Worm (Caenorhabditis elegans): Measurements from ENCODE around the gene pals-38.

The pals-38 gene

DNA sequence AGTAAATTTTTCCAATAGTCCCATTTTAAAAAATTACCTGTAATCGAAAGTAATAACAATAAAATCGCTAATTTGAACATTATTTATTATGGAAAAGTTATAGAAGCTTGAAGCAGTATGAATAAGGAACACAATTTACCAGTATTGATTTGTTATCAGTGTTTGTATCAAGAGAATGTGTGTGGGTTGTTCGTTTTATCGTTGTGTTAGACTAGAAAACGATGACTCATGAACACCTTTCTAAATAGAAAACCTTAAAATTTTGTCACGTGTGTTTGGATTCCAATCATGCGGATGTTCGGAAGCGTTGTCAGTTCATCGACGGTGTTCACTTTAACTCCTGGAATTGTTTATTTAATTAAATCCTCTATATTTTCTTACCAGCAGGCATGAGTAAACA lies 14.7 kb downstream of the pals-38 start, which contains the start of gene C54D10.13:
TSS of gene C54D10.13 (minus strand) at position 179 of the 400 bp plus-strand sequence.
- TF ChIP-seq F39B2.1 (GFP tag; IDR thresholded peaks at IDR 0.05): no peak
- TF ChIP-seq akir-1 (GFP tag; optimal IDR thresholded peaks at IDR 0.05): no peak
- TF ChIP-seq sptf-2 (GFP tag; optimal IDR thresholded peaks at IDR 0.05): no peak
- no peak for TF ChIP-seq hmg-20 (GFP tag; IDR thresholded peaks at IDR 0.05)
- no peak for TF ChIP-seq T07F8.4 (tag; optimal IDR thresholded peaks at IDR 0.05)
- TF ChIP-seq lin-40 (tag; optimal IDR thresholded peaks at IDR 0.05): no peak
- no peak for TF ChIP-seq atf-7 (tag; optimal IDR thresholded peaks at IDR 0.05)
- no peak for TF ChIP-seq nfya-1 (tag; optimal IDR thresholded peaks at IDR 0.05; ENCODE audit: borderline replicate concordance, insufficient read depth)

DNA sequence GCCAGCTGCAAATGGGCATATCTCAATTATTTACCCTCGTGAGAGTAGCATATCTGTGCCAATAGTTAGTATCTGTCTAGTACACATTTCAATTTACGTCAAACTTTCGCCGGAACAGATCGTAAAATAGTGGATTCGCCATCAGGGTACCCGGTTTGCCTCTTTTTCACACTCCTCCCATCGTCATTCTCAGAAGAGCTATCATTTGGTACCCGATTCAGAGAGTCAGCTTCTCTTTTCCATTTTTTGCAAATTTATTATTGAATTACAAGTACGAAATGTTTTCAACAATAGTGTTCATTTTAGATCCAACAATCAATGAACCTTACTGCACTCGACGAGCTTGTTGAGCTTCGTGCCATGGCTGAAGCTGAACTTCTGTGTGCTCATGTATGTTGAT lies 17.8 kb downstream of the pals-38 start, which contains the start of gene C54D10.5:
TSS of gene C54D10.5 (plus strand) at position 301 of the 400 bp plus-strand sequence.
- TF ChIP-seq ztf-22 (GFP tag; optimal IDR thresholded peaks at IDR 0.05) (no peak), ceh-40 (GFP tag; IDR thresholded peaks at IDR 0.05) (no peak), chd-7 (tag; optimal IDR thresholded peaks at IDR 0.05) (no peak)

DNA sequence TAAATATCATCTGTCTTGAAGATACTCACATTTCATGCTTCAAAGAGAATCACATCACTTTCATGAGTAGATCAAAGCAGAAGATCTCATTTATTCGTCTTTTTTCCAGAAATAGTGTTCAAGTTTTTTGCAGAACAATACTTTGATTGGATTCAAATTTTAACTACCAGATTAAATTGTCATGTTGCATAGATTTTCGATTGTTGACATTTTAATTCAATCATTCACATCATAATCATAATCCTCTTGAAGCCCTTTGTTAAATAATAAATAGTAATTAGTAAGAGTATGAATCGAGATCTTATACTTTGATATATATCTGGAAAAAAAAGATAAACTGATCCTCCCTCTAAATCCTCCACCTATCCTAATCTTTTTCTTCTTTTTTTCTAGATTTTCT lies 19.0 kb downstream of the pals-38 start:
- TF ChIP-seq ceh-58 (GFP tag; IDR thresholded peaks at IDR 0.05): no peak
- TF ChIP-seq mes-4 (tag; optimal IDR thresholded peaks at IDR 0.05): no peak
- no peak for TF ChIP-seq ets-4 (GFP tag; optimal IDR thresholded peaks at IDR 0.05)
- TF ChIP-seq let-607 (tag; optimal IDR thresholded peaks at IDR 0.05): no peak
- no peak for TF ChIP-seq bed-2 (GFP tag; IDR thresholded peaks at IDR 0.05)
- TF ChIP-seq dpl-1 (GFP tag; optimal IDR thresholded peaks at IDR 0.05): no peak
- no peak for TF ChIP-seq lsl-1 (GFP tag; optimal IDR thresholded peaks at IDR 0.05)

DNA sequence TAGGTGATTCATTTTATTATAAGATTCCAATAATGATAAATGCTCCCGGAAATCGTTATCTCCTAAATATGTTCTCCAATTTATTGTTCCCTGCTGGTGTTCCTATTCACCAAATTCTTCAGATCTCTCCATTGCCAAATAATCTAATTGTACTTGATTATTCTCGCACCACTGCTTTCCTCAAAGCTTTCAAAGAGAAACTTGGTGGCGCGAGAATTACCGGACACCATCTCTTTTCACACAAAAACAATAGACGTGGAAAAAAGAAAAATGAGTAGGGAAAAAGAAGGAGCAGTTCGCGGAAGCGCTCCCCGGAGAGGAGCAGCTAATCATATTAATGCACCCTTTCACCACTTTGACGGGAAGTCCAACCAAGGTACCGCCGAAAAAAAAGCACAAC lies 25.4 kb downstream of the pals-38 start:
- TF ChIP-seq ztf-28 (GFP tag; IDR thresholded peaks at IDR 0.05) (no peak), lin-40 (tag; optimal IDR thresholded peaks at IDR 0.05) (no peak), sea-2 (GFP tag; IDR thresholded peaks at IDR 0.05) (no peak), madf-3 (GFP tag; IDR thresholded peaks at IDR 0.05) (no peak), ztf-18 (tag; optimal IDR thresholded peaks at IDR 0.05) (no peak), Y95B8A.8 (GFP tag; IDR thresholded peaks at IDR 0.05) (no peak), zfh-2 (GFP tag; conservative IDR thresholded peaks at IDR 0.05) (no peak), athp-1 (tag; optimal IDR thresholded peaks at IDR 0.05) (no peak), bed-2 (GFP tag; IDR thresholded peaks at IDR 0.05) (no peak), ama-1 (optimal IDR thresholded peaks at IDR 0.05) (no peak), ama-1 (GFP tag; optimal IDR thresholded peaks at IDR 0.05) (no peak), madf-8 (GFP tag; conservative IDR thresholded peaks at IDR 0.05) (no peak), nfya-2 (GFP tag; IDR thresholded peaks at IDR 0.05) (no peak), lag-1 (GFP tag; IDR thresholded peaks at IDR 0.05) (no peak), nfya-1 (tag; optimal IDR thresholded peaks at IDR 0.05; ENCODE audit: borderline replicate concordance, insufficient read depth) (no peak), mxl-1 (tag; optimal IDR thresholded peaks at IDR 0.05) (no peak), F57C9.4 (tag; optimal IDR thresholded peaks at IDR 0.05) (no peak), unc-62 (GFP tag; optimal IDR thresholded peaks at IDR 0.05) (no peak)

DNA sequence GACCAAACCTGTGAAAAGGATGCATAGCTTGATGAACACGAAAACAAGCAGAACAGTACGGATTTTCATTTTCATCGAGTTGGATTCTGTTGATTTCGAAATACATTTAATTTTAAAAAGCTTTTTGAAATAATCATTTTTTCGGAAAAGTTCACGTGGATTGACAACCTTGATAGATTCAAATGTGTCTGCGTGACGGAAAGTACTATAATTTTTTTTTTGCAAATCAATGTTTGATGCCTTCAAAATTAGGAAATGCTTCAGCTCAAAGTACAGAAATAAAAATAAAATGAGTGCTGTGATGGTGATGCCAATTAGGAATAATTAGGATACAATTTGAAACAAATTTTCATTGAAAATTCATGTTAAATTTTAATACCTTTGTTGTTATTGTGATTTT lies 26.0 kb downstream of the pals-38 start, which contains the start of gene C54D10.4:
TSS of gene C54D10.4 (minus strand) at position 101 of the 400 bp plus-strand sequence.
- TF ChIP-seq rec-8 (tag; optimal IDR thresholded peaks at IDR 0.05): no peak
- no peak for TF ChIP-seq ceh-91 (GFP tag; IDR thresholded peaks at IDR 0.05)
- no peak for TF ChIP-seq akir-1 (GFP tag; optimal IDR thresholded peaks at IDR 0.05)
- no peak for TF ChIP-seq K12H6.12 (tag; optimal IDR thresholded peaks at IDR 0.05)
- TF ChIP-seq hsf-1 (GFP tag; IDR thresholded peaks at IDR 0.05): no peak
- no peak for TF ChIP-seq nfyb-1 (GFP tag; IDR thresholded peaks at IDR 0.05)
- TF ChIP-seq nhr-27 (tag; optimal IDR thresholded peaks at IDR 0.05): no peak
- no peak for TF ChIP-seq lag-1 (GFP tag; IDR thresholded peaks at IDR 0.05)
- no peak for TF ChIP-seq madf-3 (GFP tag; IDR thresholded peaks at IDR 0.05)
- TF ChIP-seq rcor-1 (GFP tag; IDR thresholded peaks at IDR 0.05): no peak
- TF ChIP-seq F39B2.1 (GFP tag; IDR thresholded peaks at IDR 0.05): no peak
- TF ChIP-seq F57C9.4 (tag; optimal IDR thresholded peaks at IDR 0.05): no peak
- no peak for TF ChIP-seq ama-1 (optimal IDR thresholded peaks at IDR 0.05)
- TF ChIP-seq ama-1 (GFP tag; optimal IDR thresholded peaks at IDR 0.05): no peak
- no peak for TF ChIP-seq egl-18 (GFP tag; IDR thresholded peaks at IDR 0.05)
- no peak for TF ChIP-seq F57A8.1 (GFP tag; optimal IDR thresholded peaks at IDR 0.05)
